Fruit fly (Drosophila melanogaster) whole organism, pupa: Measurements from ENCODE around the gene CG44098.

Experiments used
- CG12605 ChIP-seq: fragments of 200-800 bp; sonication (Bioruptor generic); IDR thresholded peaks from 2 replicates; pipeline ENCODE4 v1.3.6; 2022; ENCODE audit warnings: missing biosample characterization, missing genetic modification characterization
- CG14655 ChIP-seq: fragments of 200-800 bp; sonication (Bioruptor generic); optimal IDR thresholded peaks from 3 replicates; lab custom pipeline; 2017; ENCODE audit warnings: mild to moderate bottlenecking, missing biosample characterization, missing genetic modification reagents, missing genetic modification characterization
- CG15710 ChIP-seq: fragments of 200-800 bp; sonication (Bioruptor generic); optimal IDR thresholded peaks from 2 replicates; lab custom pipeline; 2018; ENCODE audit warnings: missing biosample characterization, mild to moderate bottlenecking, missing genetic modification characterization, moderate library complexity
- CG4496 ChIP-seq: fragments of 200-800 bp; sonication (Bioruptor generic); IDR thresholded peaks from 3 replicates; pipeline ENCODE4 v1.3.6; 2022; ENCODE audit warnings: missing biosample characterization, missing genetic modification characterization
- CG8301 ChIP-seq: fragments of 200-800 bp; sonication (Bioruptor generic); optimal IDR thresholded peaks from 2 replicates; lab custom pipeline; 2018; ENCODE audit warnings: missing biosample characterization, mild to moderate bottlenecking, missing genetic modification characterization
- EcR ChIP-seq: fragments of 200-800 bp; sonication (Bioruptor generic); optimal IDR thresholded peaks from 3 replicates; lab custom pipeline; 2019; ENCODE audit warnings: missing biosample characterization, missing genetic modification characterization, mild to moderate bottlenecking, moderate library complexity, missing genetic modification reagents
- Pif1A ChIP-seq: fragments of 200-800 bp; sonication (Bioruptor generic); optimal IDR thresholded peaks from 3 replicates; lab custom pipeline; 2016; ENCODE audit warnings: missing biosample characterization, missing genetic modification characterization
- Pif1B ChIP-seq: fragments of 200-800 bp; sonication (Bioruptor generic); optimal IDR thresholded peaks from 3 replicates; lab custom pipeline; 2016; ENCODE audit warnings: missing biosample characterization, missing genetic modification characterization
- Snoo ChIP-seq: fragments of 200-800 bp; sonication (Bioruptor generic); optimal IDR thresholded peaks from 3 replicates; lab custom pipeline; 2017; ENCODE audit warnings: missing biosample characterization, mild to moderate bottlenecking, missing genetic modification characterization, inconsistent platforms

dm6 chr3R:4811124-4811935, 38.3 kb upstream of the CG44098 start, which contains the start of gene Gmppb:
- no peak for TF ChIP-seq Pif1B (GFP tag; lab: Kevin White, UChicago)
- TF ChIP-seq CG14655: no peak
- no peak for TF ChIP-seq CG4496 (GFP tag; lab: Robert Waterston, UW)
- TF ChIP-seq Pif1A (GFP tag; lab: Kevin White, UChicago): no peak
- no peak for TF ChIP-seq EcR
- no peak for TF ChIP-seq CG8301 (tag; lab: Kevin White, UChicago)
- TF ChIP-seq CG15710 (tag; lab: Kevin White, UChicago): no peak
- no peak for TF ChIP-seq Snoo (tag; lab: Kevin White, UChicago)
- no peak for TF ChIP-seq CG12605 (GFP tag; lab: Robert Waterston, UW)
